Fruit fly (Drosophila melanogaster) whole organism, embryonic: ENCODE measurements around the gene CG15740.

Experiments used
- Antp ChIP-seq: fragments of 200-800 bp; sonication (Bioruptor generic); optimal IDR thresholded peaks from 3 replicates; lab custom pipeline; 2016; ENCODE audit warnings: missing biosample characterization, missing genetic modification characterization
- CG10431 ChIP-seq: fragments of 200-800 bp; sonication (Bioruptor generic); optimal IDR thresholded peaks from 3 replicates; lab custom pipeline; 2018; ENCODE audit warnings: missing biosample characterization, mild to moderate bottlenecking, missing genetic modification characterization
- CG11723 ChIP-seq: fragments of 200-800 bp; sonication (Bioruptor generic); optimal IDR thresholded peaks from 2 replicates; lab custom pipeline; 2017; ENCODE audit warnings: missing biosample characterization, mild to moderate bottlenecking, missing genetic modification characterization
- CG13775 ChIP-seq: fragments of 200-800 bp; sonication (Bioruptor generic); optimal IDR thresholded peaks from 3 replicates; lab custom pipeline; 2017; ENCODE audit warnings: missing biosample characterization, mild to moderate bottlenecking, missing genetic modification characterization
- CG1647 ChIP-seq: fragments of 200-800 bp; sonication (Bioruptor generic); optimal IDR thresholded peaks from 3 replicates; lab custom pipeline; 2016; ENCODE audit warnings: missing biosample characterization, missing genetic modification characterization
- CG17361 ChIP-seq: fragments of 200-800 bp; sonication (Bioruptor generic); IDR thresholded peaks from 3 replicates; pipeline ENCODE4 v1.3.6; 2022; ENCODE audit warnings: missing biosample characterization, missing genetic modification characterization
- CG18619 ChIP-seq: fragments of 200-800 bp; sonication (Bioruptor generic); optimal IDR thresholded peaks from 3 replicates; lab custom pipeline; 2017; ENCODE audit warnings: missing biosample characterization, mild to moderate bottlenecking, missing genetic modification characterization
- CG30403 ChIP-seq: fragments of 200-800 bp; sonication (Bioruptor generic); optimal IDR thresholded peaks from 3 replicates; lab custom pipeline; 2016; ENCODE audit warnings: missing biosample characterization, missing genetic modification characterization
- CG30431 ChIP-seq: fragments of 200-800 bp; sonication (Bioruptor generic); optimal IDR thresholded peaks from 2 replicates; lab custom pipeline; 2017; ENCODE audit warnings: missing biosample characterization, missing genetic modification characterization
- CG32767 ChIP-seq: fragments of 200-800 bp; sonication (Bioruptor generic); IDR thresholded peaks from 2 replicates; pipeline ENCODE4 v1.3.6; 2022; ENCODE audit warnings: missing biosample characterization, missing genetic modification characterization
- CG3838 ChIP-seq: fragments of 200-800 bp; sonication (Bioruptor generic); optimal IDR thresholded peaks from 3 replicates; lab custom pipeline; 2016; ENCODE audit warnings: missing biosample characterization, missing genetic modification characterization
- CG4328 ChIP-seq: fragments of 200-800 bp; sonication (Bioruptor generic); optimal IDR thresholded peaks from 3 replicates; lab custom pipeline; 2017; ENCODE audit warnings: missing biosample characterization, missing genetic modification reagents, missing genetic modification characterization
- CG4404 ChIP-seq: fragments of 200-800 bp; sonication (Bioruptor generic); IDR thresholded peaks from 2 replicates; pipeline ENCODE4 v1.3.6; 2022; ENCODE audit warnings: missing biosample characterization, missing genetic modification characterization
- CG4730 ChIP-seq: fragments of 200-800 bp; sonication (Bioruptor generic); IDR thresholded peaks from 2 replicates; pipeline ENCODE4 v1.3.6; 2022; ENCODE audit warnings: missing biosample characterization, missing genetic modification characterization
- CG4820 ChIP-seq: fragments of 200-800 bp; sonication (Bioruptor generic); optimal IDR thresholded peaks from 3 replicates; lab custom pipeline; 2016; ENCODE audit warnings: missing biosample characterization, missing genetic modification characterization
- CG6791 ChIP-seq: fragments of 200-800 bp; sonication (Bioruptor generic); IDR thresholded peaks from 3 replicates; pipeline ENCODE4 v1.3.6; 2022; ENCODE audit warnings: missing biosample characterization, missing genetic modification characterization; ENCODE audit not compliant: partially characterized antibody
- CG7372 ChIP-seq: fragments of 200-800 bp; sonication (Bioruptor generic); IDR thresholded peaks from 2 replicates; pipeline ENCODE4 v1.3.6; 2022; ENCODE audit warnings: missing biosample characterization, missing genetic modification characterization
- CG7745 ChIP-seq: fragments of 200-800 bp; sonication (Bioruptor generic); optimal IDR thresholded peaks from 2 replicates; lab custom pipeline; 2018; ENCODE audit warnings: missing biosample characterization, mild to moderate bottlenecking, missing genetic modification characterization, moderate library complexity
- CG7963 ChIP-seq: fragments of 200-800 bp; sonication (Bioruptor generic); IDR thresholded peaks from 3 replicates; pipeline ENCODE4 v1.3.6; 2022; ENCODE audit warnings: missing biosample characterization, missing genetic modification characterization; ENCODE audit not compliant: partially characterized antibody
- CG7987 ChIP-seq: fragments of 200-800 bp; sonication (Bioruptor generic); optimal IDR thresholded peaks from 2 replicates; lab custom pipeline; 2018; ENCODE audit warnings: missing biosample characterization, mild to moderate bottlenecking, missing genetic modification characterization, moderate library complexity
- CrebB ChIP-seq: fragments of 200-800 bp; sonication (Bioruptor generic); optimal IDR thresholded peaks from 3 replicates; lab custom pipeline; 2018; ENCODE audit warnings: missing biosample characterization, mild to moderate bottlenecking, missing genetic modification characterization
- Doc2 ChIP-seq: fragments of 200-800 bp; sonication (Bioruptor generic); IDR thresholded peaks from 2 replicates; pipeline ENCODE4 v1.3.6; 2022; ENCODE audit warnings: missing biosample characterization, missing genetic modification characterization
- E2f1 ChIP-seq: fragments of 200-800 bp; sonication (Bioruptor generic); IDR thresholded peaks from 2 replicates; pipeline ENCODE4 v1.3.6; 2022; ENCODE audit warnings: missing biosample characterization, missing genetic modification characterization
- Ets97D ChIP-seq: fragments of 200-800 bp; sonication (Bioruptor generic); optimal IDR thresholded peaks from 3 replicates; lab custom pipeline; 2016; ENCODE audit warnings: missing biosample characterization, missing genetic modification characterization
- MBD-R2 ChIP-seq: fragments of 200-800 bp; sonication (Bioruptor generic); IDR thresholded peaks from 2 replicates; pipeline ENCODE4 v1.3.6; 2022; ENCODE audit warnings: missing biosample characterization, missing genetic modification characterization
- Nf-YA ChIP-seq: fragments of 200-800 bp; sonication (Bioruptor generic); IDR thresholded peaks from 2 replicates; pipeline ENCODE4 v1.3.6; 2022; ENCODE audit warnings: missing biosample characterization, missing genetic modification characterization
- Pdp1 ChIP-seq, 2 experiments: fragments of 200-800 bp; sonication (Bioruptor generic); optimal IDR thresholded peaks; 3 replicates each; lab custom pipeline; 2016; ENCODE audit warnings: missing biosample characterization in 2 of 2, missing genetic modification characterization in 2 of 2, mild to moderate bottlenecking in 1 of 2, moderate library complexity in 1 of 2
- Ptx1 ChIP-seq: fragments of 200-800 bp; sonication (Bioruptor generic); IDR thresholded peaks from 2 replicates; pipeline ENCODE4 v1.3.6; 2022; ENCODE audit warnings: missing biosample characterization, missing genetic modification characterization
- Rfx ChIP-seq: fragments of 200-800 bp; sonication (Bioruptor generic); IDR thresholded peaks from 2 replicates; pipeline ENCODE4 v1.3.6; 2022; ENCODE audit warnings: missing biosample characterization, missing genetic modification characterization
- ab ChIP-seq: fragments of 200-800 bp; sonication (Bioruptor generic); optimal IDR thresholded peaks from 2 replicates; lab custom pipeline; 2016; ENCODE audit warnings: missing biosample characterization, missing genetic modification characterization
- amos ChIP-seq: fragments of 200-800 bp; sonication (Bioruptor generic); IDR thresholded peaks from 2 replicates; pipeline ENCODE4 v1.3.6; 2022; ENCODE audit warnings: missing biosample characterization, missing genetic modification characterization; ENCODE audit not compliant: partially characterized antibody
- bcd ChIP-seq: fragments of 200-800 bp; sonication (Bioruptor generic); optimal IDR thresholded peaks from 2 replicates; lab custom pipeline; 2017; ENCODE audit warnings: missing biosample characterization, mild to moderate bottlenecking, missing genetic modification characterization
- cas ChIP-seq: fragments of 200-800 bp; sonication (Bioruptor generic); IDR thresholded peaks from 2 replicates; pipeline ENCODE4 v1.3.6; 2022; ENCODE audit warnings: missing biosample characterization, missing genetic modification characterization
- ci ChIP-seq: fragments of 200-800 bp; sonication (Bioruptor generic); IDR thresholded peaks from 3 replicates; pipeline ENCODE4 v1.3.6; 2022; ENCODE audit warnings: missing biosample characterization, missing genetic modification characterization
- danr ChIP-seq: fragments of 200-800 bp; sonication (Bioruptor generic); IDR thresholded peaks from 2 replicates; pipeline ENCODE4 v1.3.6; 2022; ENCODE audit warnings: missing biosample characterization, missing genetic modification characterization
- ewg ChIP-seq: fragments of 200-800 bp; sonication (Bioruptor generic); optimal IDR thresholded peaks from 3 replicates; lab custom pipeline; 2017; ENCODE audit warnings: mild to moderate bottlenecking, missing biosample characterization, missing genetic modification reagents, missing genetic modification characterization
- fd3F ChIP-seq: fragments of 200-800 bp; sonication (Bioruptor generic); optimal IDR thresholded peaks from 2 replicates; lab custom pipeline; 2018; ENCODE audit warnings: missing biosample characterization, mild to moderate bottlenecking, missing genetic modification characterization, moderate library complexity
- gcm2 ChIP-seq: fragments of 200-800 bp; sonication (Bioruptor generic); optimal IDR thresholded peaks from 2 replicates; lab custom pipeline; 2016; ENCODE audit warnings: missing biosample characterization, missing genetic modification characterization
- gro ChIP-seq: fragments of 200-800 bp; sonication (Bioruptor generic); optimal IDR thresholded peaks from 2 replicates; lab custom pipeline; 2016; ENCODE audit warnings: missing biosample characterization, missing genetic modification characterization
- lab ChIP-seq: fragments of 200-800 bp; sonication (Bioruptor generic); optimal IDR thresholded peaks from 3 replicates; lab custom pipeline; 2017; ENCODE audit warnings: missing biosample characterization, missing genetic modification characterization, mild to moderate bottlenecking, moderate library complexity, missing genetic modification reagents
- pan ChIP-seq, 4 experiments: fragments of >200 bp in 3 of 4; fragments of 200-800 bp in 1 of 4; sonication (Bioruptor generic) in 1 of 4; optimal IDR thresholded peaks in 3 of 4; IDR thresholded peaks in 1 of 4; 2 replicates each; pipeline versions ENCODE4 v1.3.6 to Lab custom; 2017 to 2022; ENCODE audit warnings: missing biosample characterization in 2 of 4, missing genetic modification characterization in 2 of 4, mixed read lengths in 1 of 4
- pfk ChIP-seq: fragments of 200-800 bp; sonication (Bioruptor generic); optimal IDR thresholded peaks from 2 replicates; lab custom pipeline; 2018; ENCODE audit warnings: missing biosample characterization, mild to moderate bottlenecking, missing genetic modification characterization, moderate library complexity
- prd ChIP-seq, 3 experiments: fragments of >200 bp in 2 of 3; fragments of 200-800 bp in 1 of 3; sonication (Bioruptor generic) in 1 of 3; optimal IDR thresholded peaks in 2 of 3; IDR thresholded peaks in 1 of 3; 2 replicates in 2 of 3; 3 replicates in 1 of 3; pipeline versions ENCODE4 v1.3.6 to Lab custom; 2017 to 2022; ENCODE audit warnings: missing biosample characterization in 1 of 3, missing genetic modification characterization in 1 of 3
- sens-2 ChIP-seq: fragments of 200-800 bp; sonication (Bioruptor generic); IDR thresholded peaks from 2 replicates; pipeline ENCODE4 v1.3.6; 2022; ENCODE audit warnings: missing biosample characterization, missing genetic modification characterization
- sisA ChIP-seq: fragments of 200-800 bp; sonication (Bioruptor generic); IDR thresholded peaks from 2 replicates; pipeline ENCODE4 v1.3.6; 2022; ENCODE audit warnings: missing biosample characterization, missing genetic modification characterization
- stwl ChIP-seq: fragments of 200-800 bp; sonication (Bioruptor generic); optimal IDR thresholded peaks from 3 replicates; lab custom pipeline; 2018; ENCODE audit warnings: missing biosample characterization, mild to moderate bottlenecking, missing genetic modification characterization, moderate library complexity
- tap ChIP-seq: fragments of 200-800 bp; optimal IDR thresholded peaks from 3 replicates; lab custom pipeline; 2019; ENCODE audit warnings: missing biosample characterization, mild to moderate bottlenecking, missing genetic modification characterization, moderate library complexity
- tio ChIP-seq: fragments of 200-800 bp; sonication (Bioruptor generic); optimal IDR thresholded peaks from 2 replicates; lab custom pipeline; 2017; ENCODE audit warnings: missing biosample characterization, missing genetic modification characterization, inconsistent platforms

The CG15740 gene

DNA sequence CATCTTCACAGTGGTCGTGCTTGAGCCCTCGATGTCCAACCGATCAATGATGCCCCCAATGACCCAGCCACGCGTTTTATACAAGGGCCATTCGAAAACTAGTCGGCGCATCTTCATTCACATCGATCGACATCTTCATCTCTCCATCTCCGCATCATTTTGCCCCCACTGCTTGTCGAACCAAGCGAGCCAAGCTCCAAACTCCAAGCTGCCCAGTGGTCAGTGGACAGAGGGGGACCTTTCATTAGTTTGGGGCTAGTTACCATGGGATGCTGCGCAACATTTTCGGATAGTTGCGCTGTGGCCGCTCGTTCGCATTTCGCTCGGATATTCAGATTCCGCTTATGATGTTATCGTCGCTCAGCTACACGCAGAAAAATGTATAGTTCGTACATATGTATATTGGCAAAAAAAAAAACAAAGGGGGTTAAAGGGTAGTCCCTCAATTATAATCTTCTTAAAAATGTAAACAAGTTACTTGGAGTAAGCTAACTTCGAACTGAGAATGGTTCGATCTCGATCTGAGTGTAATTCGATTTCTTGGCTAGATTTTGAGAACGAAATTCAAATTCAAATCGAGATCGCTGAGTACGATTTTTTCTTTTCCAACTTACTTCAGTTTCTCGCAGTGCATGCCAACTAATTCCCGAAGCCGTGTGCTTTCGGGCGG, at the start of gene CG15740 (continued):
- no peak for TF ChIP-seq CrebB (tag; lab: Kevin White, UChicago)
- TF ChIP-seq ewg (GFP tag; lab: Kevin White, UChicago): no peak
- no peak for TF ChIP-seq tap
- TF ChIP-seq CG4328 (GFP tag; lab: Kevin White, UChicago): no peak
- no peak for TF ChIP-seq CG18619 (GFP tag; lab: Kevin White, UChicago)
- TF ChIP-seq Antp (GFP tag; lab: Kevin White, UChicago): peak; percentile 40
- TF ChIP-seq E2f1 (GFP tag; lab: Robert Waterston, UW): 0 out of 2 replicates have a peak, but pooled peaks have one; percentile 44
- no peak for TF ChIP-seq CG30431 (GFP tag; lab: Kevin White, UChicago)
- no peak for TF ChIP-seq prd (optimal IDR thresholded peaks at IDR 0.05; lab: Kevin White, UChicago)
- TF ChIP-seq prd (GFP tag; IDR thresholded peaks at IDR 0.05; lab: Robert Waterston, UW): peak; percentile 69; the same call in 2 of the 3 replicates
- no peak for TF ChIP-seq CG7745 (tag; lab: Kevin White, UChicago)
- no peak for TF ChIP-seq pan (optimal IDR thresholded peaks at IDR 0.05; lab: Kevin White, UChicago)
- peak in 1 of 2 experiments; percentile 55 for TF ChIP-seq pan (GFP tag; optimal IDR thresholded peaks at IDR 0.05 in 1 of 2, IDR thresholded peaks at IDR 0.05 in 1 of 2)
- TF ChIP-seq CG4404 (GFP tag; lab: Robert Waterston, UW): 0 out of 2 replicates have a peak, but pooled peaks have one; percentile 21
- no peak for TF ChIP-seq CG7372 (GFP tag; lab: Robert Waterston, UW)
- TF ChIP-seq sens-2 (GFP tag; lab: Robert Waterston, UW): no peak
- peak; percentile 62; the same call in 1 of the 3 replicates for TF ChIP-seq ci (GFP tag; lab: Robert Waterston, UW)
- no peak for TF ChIP-seq fd3F
- TF ChIP-seq CG17361 (GFP tag; lab: Robert Waterston, UW): peak; percentile 44; the same call in 2 of the 3 replicates
- no peak for TF ChIP-seq amos (GFP tag; lab: Robert Waterston, UW)
- peak; percentile 71 for TF ChIP-seq sisA (GFP tag; lab: Robert Waterston, UW)
- no peak for TF ChIP-seq tio
- TF ChIP-seq Pdp1 (GFP tag; optimal IDR thresholded peaks at IDR 0.05; lab: Kevin White, UChicago): peak in 1 of 2 experiments; percentile 33
- TF ChIP-seq CG6791 (GFP tag; lab: Robert Waterston, UW): no peak
- TF ChIP-seq CG4730 (GFP tag; lab: Robert Waterston, UW): no peak
- TF ChIP-seq Ets97D: no peak
- no peak for TF ChIP-seq CG13775 (GFP tag; lab: Kevin White, UChicago)
- TF ChIP-seq gro: no peak
- TF ChIP-seq CG3838: no peak
- no peak for TF ChIP-seq CG11723
- peak; percentile 12 for TF ChIP-seq lab
- TF ChIP-seq Ptx1 (GFP tag; lab: Robert Waterston, UW): peak; percentile 78
- peak; percentile 42; the same call in 1 of the 2 replicates for TF ChIP-seq CG32767 (GFP tag; lab: Robert Waterston, UW)
- TF ChIP-seq bcd (GFP tag; lab: Kevin White, UChicago): peak; percentile 41
- TF ChIP-seq CG7987 (GFP tag; lab: Kevin White, UChicago): no peak
- peak; percentile 26 for TF ChIP-seq CG4820
- TF ChIP-seq pfk (GFP tag; lab: Kevin White, UChicago): no peak
- TF ChIP-seq Doc2 (GFP tag; lab: Robert Waterston, UW): no peak
- TF ChIP-seq gcm2 (GFP tag; lab: Kevin White, UChicago): no peak
- TF ChIP-seq CG1647 (GFP tag; lab: Kevin White, UChicago): no peak
- peak; percentile 50; the same call in 1 of the 2 replicates for TF ChIP-seq Nf-YA (GFP tag; lab: Robert Waterston, UW)
- no peak for TF ChIP-seq CG7963 (GFP tag; lab: Robert Waterston, UW)
- no peak for TF ChIP-seq cas (GFP tag; lab: Robert Waterston, UW)
- no peak for TF ChIP-seq CG10431 (GFP tag; lab: Kevin White, UChicago)
- TF ChIP-seq stwl (tag; lab: Kevin White, UChicago): no peak
- peak; percentile 61 for TF ChIP-seq CG30403
- TF ChIP-seq MBD-R2: peak; percentile 15; the same call in 1 of the 2 replicates
- TF ChIP-seq ab (GFP tag; lab: Kevin White, UChicago): no peak
- TF ChIP-seq Rfx (GFP tag; lab: Robert Waterston, UW): peak; percentile 48; the same call in 1 of the 2 replicates
- peak; percentile 53; the same call in 1 of the 2 replicates for TF ChIP-seq danr (GFP tag; lab: Robert Waterston, UW)
